Worm (Caenorhabditis elegans): ENCODE data around the gene F58A3.4.

Gene F58A3.4

ce11 chrX:11010565-11010964, at the start of gene F58A3.4:
Gene F58A3.4 (minus strand): TSS chrX:11010665.
- no peak for TF ChIP-seq duxl-1 (tag; optimal IDR thresholded peaks at IDR 0.05; ENCODE audit: poor library complexity)
- TF ChIP-seq F37D6.2 (tag; optimal IDR thresholded peaks at IDR 0.05) = no peak
- no peak for TF ChIP-seq gei-8 (GFP tag; optimal IDR thresholded peaks at IDR 0.05)
- no peak for TF ChIP-seq saeg-2 (GFP tag; IDR thresholded peaks at IDR 0.05)
- TF ChIP-seq lin-29 (GFP tag; IDR thresholded peaks at IDR 0.05) = no peak
- no peak for TF ChIP-seq hmg-1.1 (GFP tag; IDR thresholded peaks at IDR 0.05)
- no peak for TF ChIP-seq egl-43 (GFP tag; IDR thresholded peaks at IDR 0.05)
- TF ChIP-seq aha-1 (tag) = peak; percentile 45

DNA sequence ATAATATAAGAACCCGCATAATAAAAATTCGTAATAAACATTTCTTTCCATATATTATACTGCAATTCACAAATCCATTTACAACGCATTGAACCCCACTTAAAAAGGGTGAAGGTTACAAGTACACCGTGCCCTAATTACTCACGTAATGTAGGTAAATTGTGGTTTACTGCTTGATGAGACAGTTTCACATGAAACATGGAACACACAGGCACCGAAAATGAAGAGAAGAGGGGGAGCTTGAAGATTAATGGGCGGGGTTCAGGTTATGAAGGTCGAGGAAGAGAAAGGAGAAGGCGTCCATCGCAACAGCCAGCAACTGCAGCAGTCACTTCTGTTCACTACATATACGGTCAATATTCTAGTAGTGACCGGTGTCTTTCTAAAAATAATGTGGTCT, 49.3 kb upstream of the F58A3.4 start, which contains the start of gene lpr-6:
lpr-6 (plus strand) TSS at position 251 of the 400 bp plus-strand sequence.
- TF ChIP-seq zip-11 (GFP tag; IDR thresholded peaks at IDR 0.05) (no peak), hlh-11 (tag; optimal IDR thresholded peaks at IDR 0.05) (peak; percentile 22), tag-97 (GFP tag; IDR thresholded peaks at IDR 0.05) (0 out of 2 replicates have a peak, but pooled peaks have one; percentile 17), fos-1 (tag; optimal IDR thresholded peaks at IDR 0.05) (no peak), mxl-3 (GFP tag; optimal IDR thresholded peaks at IDR 0.05) (no peak), duxl-1 (tag; optimal IDR thresholded peaks at IDR 0.05; ENCODE audit: poor library complexity) (peak; percentile 58), lim-7 (GFP tag; IDR thresholded peaks at IDR 0.05) (no peak), nhr-102 (tag; optimal IDR thresholded peaks at IDR 0.05) (peak; percentile 18), lin-15B (tag; optimal IDR thresholded peaks at IDR 0.05) (no peak), T26A8.4 (GFP tag; IDR thresholded peaks at IDR 0.05) (peak; percentile 35; the same call in 1 of the 2 replicates), mes-2 (tag; optimal IDR thresholded peaks at IDR 0.05; ENCODE audit: poor library complexity, severe bottlenecking) (no peak)

ce11 chrX:11057028-11057427, 46.6 kb upstream of the F58A3.4 start, which contains the start of gene lpr-3:
Gene lpr-3 (plus strand): TSS chrX:11057401.
- TF ChIP-seq vab-7 (GFP tag; IDR thresholded peaks at IDR 0.05) (no peak), mxl-2 (GFP tag; conservative IDR thresholded peaks at IDR 0.05) (no peak), unc-39 (tag; optimal IDR thresholded peaks at IDR 0.05) (no peak), saeg-2 (GFP tag; IDR thresholded peaks at IDR 0.05) (no peak), mxl-3 (GFP tag; optimal IDR thresholded peaks at IDR 0.05) (peak; percentile 45), snpc-4 (tag; optimal IDR thresholded peaks at IDR 0.05) (no peak), egl-43 (GFP tag; IDR thresholded peaks at IDR 0.05) (no peak), mes-2 (tag; optimal IDR thresholded peaks at IDR 0.05; ENCODE audit: poor library complexity, severe bottlenecking) (no peak), pha-4 (GFP tag; IDR thresholded peaks at IDR 0.05) (no peak), pha-4 (tag; optimal IDR thresholded peaks at IDR 0.05) (no peak), hlh-11 (tag; optimal IDR thresholded peaks at IDR 0.05) (peak; percentile 61), spr-1 (tag; optimal IDR thresholded peaks at IDR 0.05) (no peak), F10B5.3 (tag; optimal IDR thresholded peaks at IDR 0.05) (no peak), nhr-6 (tag; optimal IDR thresholded peaks at IDR 0.05) (no peak), ama-1 (optimal IDR thresholded peaks at IDR 0.05) (no peak), ceh-20 (GFP tag; IDR thresholded peaks at IDR 0.05) (no peak), nhr-28 (tag; optimal IDR thresholded peaks at IDR 0.05) (peak; percentile 11), T20F7.1 (GFP tag; optimal IDR thresholded peaks at IDR 0.05) (no peak), zag-1 (tag; optimal IDR thresholded peaks at IDR 0.05) (no peak), zfp-2 (tag; optimal IDR thresholded peaks at IDR 0.05) (no peak), T26A8.4 (GFP tag; IDR thresholded peaks at IDR 0.05) (no peak), hlh-30 (tag; optimal IDR thresholded peaks at IDR 0.05; ENCODE audit: insufficient read depth) (peak; percentile 14), daf-16 (GFP tag; optimal IDR thresholded peaks at IDR 0.05) (no peak), daf-16 (tag; optimal IDR thresholded peaks at IDR 0.05) (no peak), jun-1 (tag; optimal IDR thresholded peaks at IDR 0.05) (no peak), nhr-77 (tag; optimal IDR thresholded peaks at IDR 0.05) (no peak), duxl-1 (tag; optimal IDR thresholded peaks at IDR 0.05; ENCODE audit: poor library complexity) (no peak)

Measured in whole organism, L4 larva.